Worm (Caenorhabditis elegans): Measurements from ENCODE around the gene Y53G8AR.6.

Gene Y53G8AR.6

DNA sequence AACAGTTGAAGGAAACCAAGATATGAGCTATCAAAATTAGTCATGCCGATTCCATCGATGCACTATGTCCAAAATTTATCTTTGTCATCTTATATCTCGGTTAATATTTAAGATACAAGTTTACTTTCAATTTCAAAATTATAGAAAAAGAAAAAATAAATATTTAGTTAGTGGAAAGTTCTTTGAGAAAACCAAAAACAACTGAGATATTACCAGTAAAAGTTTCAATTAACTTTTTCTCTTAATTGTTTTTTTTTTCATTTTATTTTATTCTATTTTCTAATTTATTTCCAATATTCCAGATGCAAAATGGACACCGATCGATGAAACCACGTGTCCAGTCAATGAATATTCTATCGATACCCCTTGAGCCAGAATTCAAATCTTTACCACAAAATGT is 50.0 kb downstream of the Y53G8AR.6 start, which contains the start of gene gei-1:
Gene gei-1, plus strand, starts transcription at position 301 of the 400 bp plus-strand sequence.
- no peak for TF ChIP-seq mdl-1 (tag; optimal IDR thresholded peaks at IDR 0.05)
- TF ChIP-seq R02D3.7 (tag; optimal IDR thresholded peaks at IDR 0.05) = no peak
- TF ChIP-seq nhr-10 (tag; optimal IDR thresholded peaks at IDR 0.05) = no peak
- no peak for TF ChIP-seq ama-1 (optimal IDR thresholded peaks at IDR 0.05)
- no peak for TF ChIP-seq nhr-12 (tag; optimal IDR thresholded peaks at IDR 0.05)
- no peak for TF ChIP-seq nhr-11 (tag; optimal IDR thresholded peaks at IDR 0.05)
- TF ChIP-seq mab-5 (tag; optimal IDR thresholded peaks at IDR 0.05) = no peak

DNA sequence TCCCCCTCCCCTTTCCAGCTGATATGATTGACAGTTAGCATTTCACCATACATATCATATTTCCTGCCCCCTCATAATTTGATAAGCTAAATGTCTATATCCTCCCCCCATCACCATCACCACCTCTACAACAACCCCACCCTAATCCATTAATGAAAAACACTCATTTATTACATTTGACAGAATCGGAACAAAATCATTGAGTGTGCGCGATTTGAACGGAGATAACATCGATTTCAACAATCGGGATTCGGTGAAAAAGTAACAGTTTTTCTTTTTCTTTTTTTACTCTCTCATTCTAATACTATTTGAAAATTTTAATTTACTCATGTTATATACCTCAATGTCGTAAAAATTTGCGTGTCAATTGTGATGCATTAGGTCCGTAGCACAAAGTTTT is 51.3 kb downstream of the Y53G8AR.6 start:
- no peak for TF ChIP-seq lin-39 (tag; optimal IDR thresholded peaks at IDR 0.05)
- no peak for TF ChIP-seq nhr-23 (tag; optimal IDR thresholded peaks at IDR 0.05)
- TF ChIP-seq nhr-6 (tag; optimal IDR thresholded peaks at IDR 0.05) = no peak
- no peak for TF ChIP-seq ama-1 (optimal IDR thresholded peaks at IDR 0.05)
- TF ChIP-seq blmp-1 (tag; optimal IDR thresholded peaks at IDR 0.05; ENCODE audit: insufficient read depth) = no peak
- no peak for TF ChIP-seq mbf-1 (tag; optimal IDR thresholded peaks at IDR 0.05)
- TF ChIP-seq nhr-77 (tag; optimal IDR thresholded peaks at IDR 0.05) = no peak

DNA sequence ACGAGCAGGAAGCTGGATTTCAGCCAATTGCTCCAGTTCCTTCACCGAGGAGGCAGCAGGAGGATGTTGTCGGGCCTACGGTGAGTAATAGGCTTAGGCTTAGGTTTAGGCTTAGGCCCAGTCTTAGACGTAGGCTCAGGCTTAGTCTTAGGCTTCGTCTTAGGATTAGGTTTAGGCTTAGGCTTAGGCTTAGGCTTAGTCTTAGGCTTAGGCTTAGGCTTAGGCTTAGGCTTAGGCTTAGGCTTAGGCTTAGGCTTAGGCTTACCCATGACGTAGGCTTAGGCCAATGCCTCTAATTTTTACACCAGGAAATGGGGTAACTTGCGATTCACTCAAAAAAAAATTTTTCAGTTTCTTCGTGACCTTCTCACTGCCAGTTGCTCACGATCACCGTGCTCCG is 52.1 kb downstream of the Y53G8AR.6 start:
- TF ChIP-seq sem-4 (tag; optimal IDR thresholded peaks at IDR 0.05) = no peak
- no peak for TF ChIP-seq alr-1 (tag; optimal IDR thresholded peaks at IDR 0.05)
- no peak for TF ChIP-seq C34F6.9 (tag; optimal IDR thresholded peaks at IDR 0.05)
- TF ChIP-seq ceh-16 (tag; optimal IDR thresholded peaks at IDR 0.05) = no peak
- no peak for TF ChIP-seq nhr-10 (tag; optimal IDR thresholded peaks at IDR 0.05)
- TF ChIP-seq nhr-21 (tag; optimal IDR thresholded peaks at IDR 0.05) = no peak
- no peak for TF ChIP-seq unc-39 (tag; optimal IDR thresholded peaks at IDR 0.05)
- no peak for TF ChIP-seq sma-3 (GFP tag; optimal IDR thresholded peaks at IDR 0.05)
